Worm (Caenorhabditis elegans) whole organism, L3 larva: ENCODE results near the gene B0238.9.

Source experiments
- R02D3.7 ChIP-seq: fragments of 150-350 bp; optimal IDR thresholded peaks from 2 replicates; lab custom pipeline; 2014; ENCODE audit warnings: missing biosample characterization, missing genetic modification characterization
- ama-1 ChIP-seq: fragments of 150-350 bp; optimal IDR thresholded peaks from 2 replicates; lab custom pipeline; 2018
- fkh-2 ChIP-seq: fragments of 150-350 bp; optimal IDR thresholded peaks from 2 replicates; lab custom pipeline; 2014; ENCODE audit warnings: missing biosample characterization, missing genetic modification reagents, missing genetic modification characterization
- fos-1 ChIP-seq: fragments of 150-350 bp; optimal IDR thresholded peaks from 2 replicates; lab custom pipeline; 2014; ENCODE audit warnings: missing biosample characterization, missing genetic modification characterization
- lsy-12 ChIP-seq: sonication (generic microtip); optimal IDR thresholded peaks from 2 replicates; lab custom pipeline; 2016; ENCODE audit warnings: mild to moderate bottlenecking, missing genetic modification characterization, missing compliant biosample characterization
- mdl-1 ChIP-seq: fragments of 150-350 bp; optimal IDR thresholded peaks from 2 replicates; lab custom pipeline; 2014; ENCODE audit warnings: missing biosample characterization, missing genetic modification characterization
- nfya-1 ChIP-seq: sonication (generic microtip); optimal IDR thresholded peaks from 2 replicates; lab custom pipeline; 2017; ENCODE audit warnings: missing genetic modification characterization, mild to moderate bottlenecking, missing compliant biosample characterization, antibody characterized with exemption, moderate library complexity; ENCODE audit not compliant: insufficient read depth
- nhr-12 ChIP-seq: fragments of 150-350 bp; optimal IDR thresholded peaks from 2 replicates; lab custom pipeline; 2014; ENCODE audit warnings: missing biosample characterization, missing genetic modification characterization
- pha-4 ChIP-seq: fragments of 150-350 bp; optimal IDR thresholded peaks from 2 replicates; lab custom pipeline; 2014; ENCODE audit warnings: missing biosample characterization, missing genetic modification reagents, missing genetic modification characterization

- TF ChIP-seq R02D3.7 (tag; lab: Kevin White, UChicago) (no peak), fos-1 (no peak), nhr-12 (tag; lab: Kevin White, UChicago) (no peak), pha-4 (tag; lab: Kevin White, UChicago) (no peak), fkh-2 (no peak), lsy-12 (tag; lab: Kevin White, UChicago) (no peak), mdl-1 (no peak), ama-1 (lab: Kevin White, UChicago) (no peak), nfya-1 (no peak)
These were observed 38.5 kb downstream of the B0238.9 start, which contains the start of gene C52A10.3 for ce11 chrV:5239404-5239803.
